Worm (Caenorhabditis elegans) whole organism, L4 larva: Measurements from ENCODE around the gene ima-1.
A peak's percentile ranks its signal among the peaks of the same experiment; 100 is the strongest.

Experiments used
- F26F4.8 ChIP-seq: fragments of 200-800 bp; sonication (Bioruptor generic); conservative IDR thresholded peaks from 2 replicates; pipeline ENCODE4 v1.3.6; 2022; ENCODE audit warnings: missing genetic modification characterization, missing compliant biosample characterization
- F37D6.2 ChIP-seq: sonication (generic microtip); optimal IDR thresholded peaks from 2 replicates; lab custom pipeline; 2016; ENCODE audit warnings: mild to moderate bottlenecking, missing genetic modification characterization, missing compliant biosample characterization
- F49E8.2 ChIP-seq: sonication (generic microtip); optimal IDR thresholded peaks from 2 replicates; lab custom pipeline; 2016; ENCODE audit warnings: missing compliant biosample characterization, mild to moderate bottlenecking, missing genetic modification characterization, borderline replicate concordance
- Y105C5A.15 ChIP-seq: fragments of 200-800 bp; sonication (Bioruptor generic); IDR thresholded peaks from 2 replicates; pipeline ENCODE4 v1.3.6; 2022; ENCODE audit warnings: missing genetic modification characterization, missing compliant biosample characterization
- Y5F2A.4 ChIP-seq: fragments of 200-800 bp; sonication (Bioruptor generic); optimal IDR thresholded peaks from 2 replicates; lab custom pipeline; 2018; ENCODE audit warnings: mild to moderate bottlenecking, missing genetic modification characterization, missing compliant biosample characterization
- Y75B8A.6 ChIP-seq: fragments of 200-800 bp; sonication (Bioruptor generic); IDR thresholded peaks from 2 replicates; pipeline ENCODE4 v1.3.6; 2022; ENCODE audit warnings: missing genetic modification reagents, missing genetic modification characterization, missing compliant biosample characterization
- ZK337.2 ChIP-seq: fragments of 200-800 bp; sonication (Bioruptor generic); IDR thresholded peaks from 2 replicates; pipeline ENCODE4 v1.3.6; 2022; ENCODE audit warnings: missing genetic modification reagents, missing genetic modification characterization, missing compliant biosample characterization
- ZK546.5 ChIP-seq, 2 experiments: sonication (generic microtip); optimal IDR thresholded peaks; 2 replicates each; lab custom pipeline; 2017; ENCODE audit warnings: missing biosample characterization in 2 of 2, missing genetic modification characterization in 2 of 2
- aha-1 ChIP-seq: fragments of 150-350 bp; peaks from one replicate; lab custom pipeline; 2014; ENCODE audit warnings: missing biosample characterization, missing genetic modification characterization
- ces-1 ChIP-seq: fragments of 150-350 bp; sonication (generic microtip); optimal IDR thresholded peaks from 4 replicates; lab custom pipeline; 2014; ENCODE audit warnings: missing biosample characterization, missing genetic modification reagents, missing genetic modification characterization
- cey-2 ChIP-seq: sonication (generic microtip); optimal IDR thresholded peaks from 3 replicates; lab custom pipeline; 2017; ENCODE audit warnings: missing genetic modification characterization, mild to moderate bottlenecking, missing compliant biosample characterization, antibody characterized with exemption, borderline replicate concordance; ENCODE audit not compliant: insufficient read depth
- daf-12 ChIP-seq: fragments of 150-350 bp; optimal IDR thresholded peaks from 2 replicates; lab custom pipeline; 2014; ENCODE audit warnings: missing biosample characterization, missing genetic modification reagents, missing genetic modification characterization
- daf-16 ChIP-seq, 3 experiments: sonication (generic microtip); optimal IDR thresholded peaks; 2 replicates each; lab custom pipeline; 2016 to 2017; ENCODE audit warnings: missing genetic modification characterization in 3 of 3, missing genetic modification reagents in 3 of 3, mild to moderate bottlenecking in 2 of 3, missing compliant biosample characterization in 2 of 3, missing biosample characterization in 1 of 3, moderate library complexity in 1 of 3
- dmd-6 ChIP-seq: fragments of 200-800 bp; sonication (Bioruptor generic); IDR thresholded peaks from 2 replicates; pipeline ENCODE4 v1.3.6; 2022; ENCODE audit warnings: missing genetic modification reagents, missing genetic modification characterization, missing compliant biosample characterization
- dmd-9 ChIP-seq: fragments of 200-800 bp; sonication (Bioruptor generic); IDR thresholded peaks from 2 replicates; pipeline ENCODE4 v1.3.6; 2022; ENCODE audit warnings: missing genetic modification reagents, missing genetic modification characterization, missing compliant biosample characterization
- egl-27 ChIP-seq: sonication (generic microtip); optimal IDR thresholded peaks from 3 replicates; lab custom pipeline; 2017; ENCODE audit warnings: missing biosample characterization, missing genetic modification reagents, missing genetic modification characterization
- fos-1 ChIP-seq: fragments of 150-350 bp; optimal IDR thresholded peaks from 2 replicates; lab custom pipeline; 2014; ENCODE audit warnings: missing biosample characterization, missing genetic modification characterization
- hif-1 ChIP-seq, 2 experiments: sonication (generic microtip); optimal IDR thresholded peaks; 2 replicates each; lab custom pipeline; 2016 to 2017; ENCODE audit warnings: missing compliant biosample characterization in 2 of 2, missing genetic modification characterization in 2 of 2, missing genetic modification reagents in 2 of 2, missing genotype in 2 of 2, mild to moderate bottlenecking in 1 of 2
- hlh-30 ChIP-seq: sonication (generic microtip); optimal IDR thresholded peaks from 2 replicates; lab custom pipeline; 2017; ENCODE audit warnings: antibody characterized with exemption, mild to moderate bottlenecking, missing genetic modification characterization, missing compliant biosample characterization; ENCODE audit not compliant: insufficient read depth
- hmg-1.1 ChIP-seq: fragments of 200-800 bp; sonication (Bioruptor generic); IDR thresholded peaks from 2 replicates; pipeline ENCODE4 v1.3.6; 2022; ENCODE audit warnings: missing genetic modification reagents, missing genetic modification characterization, missing compliant biosample characterization
- jun-1 ChIP-seq: fragments of 150-350 bp; optimal IDR thresholded peaks from 2 replicates; lab custom pipeline; 2014; ENCODE audit warnings: missing biosample characterization, missing genetic modification reagents, missing genetic modification characterization
- lim-7 ChIP-seq: fragments of 200-800 bp; sonication (Bioruptor generic); IDR thresholded peaks from 2 replicates; pipeline ENCODE4 v1.3.6; 2022; ENCODE audit warnings: missing genetic modification characterization, missing compliant biosample characterization
- lin-1 ChIP-seq: fragments of 200-800 bp; sonication (Bioruptor generic); IDR thresholded peaks from 2 replicates; pipeline ENCODE4 v1.3.6; 2022; ENCODE audit warnings: missing genetic modification reagents, missing genetic modification characterization, missing compliant biosample characterization
- lin-15B ChIP-seq: fragments of 150-350 bp; sonication (generic microtip); optimal IDR thresholded peaks from 3 replicates; lab custom pipeline; 2014; ENCODE audit warnings: missing biosample characterization, missing genetic modification characterization
- madf-9 ChIP-seq: fragments of 200-800 bp; sonication (Bioruptor generic); conservative IDR thresholded peaks from 2 replicates; pipeline ENCODE4 v1.3.6; 2022; ENCODE audit warnings: missing genetic modification reagents, missing genetic modification characterization, missing compliant biosample characterization
- mxl-3 ChIP-seq: fragments of 200-800 bp; sonication (Bioruptor generic); optimal IDR thresholded peaks from 2 replicates; lab custom pipeline; 2018; ENCODE audit warnings: mild to moderate bottlenecking, missing genetic modification characterization, missing compliant biosample characterization
- nhr-111 ChIP-seq: fragments of 200-800 bp; sonication (Bioruptor generic); optimal IDR thresholded peaks from 2 replicates; lab custom pipeline; 2018; ENCODE audit warnings: mild to moderate bottlenecking, missing genetic modification characterization, missing compliant biosample characterization
- nhr-237 ChIP-seq: sonication (generic microtip); optimal IDR thresholded peaks from 2 replicates; lab custom pipeline; 2017; ENCODE audit warnings: missing biosample characterization, missing genetic modification characterization
- nhr-25 ChIP-seq: sonication (generic microtip); optimal IDR thresholded peaks from 2 replicates; lab custom pipeline; 2017; ENCODE audit warnings: missing genetic modification characterization, mild to moderate bottlenecking, missing compliant biosample characterization, antibody characterized with exemption, moderate library complexity, borderline replicate concordance; ENCODE audit not compliant: insufficient read depth
- nhr-28 ChIP-seq: fragments of 150-350 bp; optimal IDR thresholded peaks from 2 replicates; lab custom pipeline; 2014; ENCODE audit warnings: missing biosample characterization, missing genetic modification characterization
- nhr-42 ChIP-seq: fragments of 200-800 bp; sonication (Bioruptor generic); IDR thresholded peaks from 2 replicates; pipeline ENCODE4 v1.3.6; 2022; ENCODE audit warnings: missing genetic modification characterization, missing compliant biosample characterization
- nhr-6 ChIP-seq: fragments of 150-350 bp; optimal IDR thresholded peaks from 2 replicates; lab custom pipeline; 2014; ENCODE audit warnings: missing biosample characterization, missing genetic modification characterization
- pqm-1 ChIP-seq: sonication (generic microtip); optimal IDR thresholded peaks from 2 replicates; lab custom pipeline; 2017; ENCODE audit warnings: missing biosample characterization, missing genetic modification characterization
- saeg-2 ChIP-seq: fragments of 200-800 bp; sonication (Bioruptor generic); IDR thresholded peaks from 2 replicates; pipeline ENCODE4 v1.3.6; 2022; ENCODE audit warnings: missing genetic modification reagents, missing genetic modification characterization, missing compliant biosample characterization
- skn-1 ChIP-seq: fragments of 150-350 bp; optimal IDR thresholded peaks from 2 replicates; lab custom pipeline; 2014; ENCODE audit warnings: missing biosample characterization, missing genetic modification characterization
- snpc-4 ChIP-seq: fragments of 150-350 bp; optimal IDR thresholded peaks from 2 replicates; lab custom pipeline; 2014; ENCODE audit warnings: missing biosample characterization, missing genetic modification characterization
- tra-1 ChIP-seq: fragments of 200-800 bp; sonication (Bioruptor generic); IDR thresholded peaks from 2 replicates; pipeline ENCODE4 v1.3.6; 2022; ENCODE audit warnings: missing genetic modification reagents, missing genetic modification characterization, missing compliant biosample characterization
- unc-130 ChIP-seq: sonication (generic microtip); optimal IDR thresholded peaks from 2 replicates; lab custom pipeline; 2016; ENCODE audit warnings: missing genetic modification reagents, missing genetic modification characterization, missing compliant biosample characterization
- unc-62 ChIP-seq, 3 experiments: fragments of 150-350 bp in 1 of 3; sonication (generic microtip); optimal IDR thresholded peaks in 2 of 3; peaks in 1 of 3; 1 replicate in 1 of 3; 2 replicates in 2 of 3; lab custom pipeline; 2014 to 2017; ENCODE audit warnings: missing biosample characterization in 3 of 3, missing genetic modification characterization in 3 of 3, missing genetic modification reagents in 3 of 3, missing genotype in 1 of 3
- vab-7 ChIP-seq: fragments of 200-800 bp; sonication (Bioruptor generic); IDR thresholded peaks from 2 replicates; pipeline ENCODE4 v1.3.6; 2022; ENCODE audit warnings: missing genetic modification reagents, missing genetic modification characterization, missing compliant biosample characterization
- zfp-2 ChIP-seq: sonication (generic microtip); optimal IDR thresholded peaks from 2 replicates; lab custom pipeline; 2016; ENCODE audit warnings: mild to moderate bottlenecking, missing genetic modification characterization, missing compliant biosample characterization
- zfp-3 ChIP-seq: fragments of 200-800 bp; sonication (Bioruptor generic); conservative IDR thresholded peaks from 2 replicates; pipeline ENCODE4 v1.3.6; 2022; ENCODE audit warnings: missing genetic modification reagents, missing genetic modification characterization, missing compliant biosample characterization
- ztf-11 ChIP-seq: fragments of 150-350 bp; optimal IDR thresholded peaks from 2 replicates; lab custom pipeline; 2014; ENCODE audit warnings: missing biosample characterization, missing genetic modification characterization
- ztf-7 ChIP-seq: fragments of 150-350 bp; optimal IDR thresholded peaks from 2 replicates; lab custom pipeline; 2014; ENCODE audit warnings: missing biosample characterization, missing genetic modification characterization

Gene ima-1

ce11 chrV:11258896-11259295, 19.4 kb downstream of the ima-1 start, which contains the start of gene lgc-36:
Gene lgc-36 (minus strand): TSS chrV:11258996.
- no peak for TF ChIP-seq aha-1 (tag; lab: Kevin White, UChicago)
- peak in 1 of 2 experiments; percentile 7 for TF ChIP-seq unc-62 (GFP tag; optimal IDR thresholded peaks at IDR 0.05 in 1 of 2; lab: Kevin White, UChicago)
- no peak for TF ChIP-seq unc-62 (tag; optimal IDR thresholded peaks at IDR 0.05; lab: Kevin White, UChicago)

ce11 chrV:11260622-11261021, 21.1 kb downstream of the ima-1 start, which contains the start of gene F07B10.7:
Gene F07B10.7 (minus strand): TSS chrV:11260722.
- TF ChIP-seq jun-1 (tag; lab: Kevin White, UChicago): no peak
- no peak for TF ChIP-seq lim-7
- no peak for TF ChIP-seq daf-12
- no peak for TF ChIP-seq hmg-1.1 (GFP tag; lab: Robert Waterston, UW)
- TF ChIP-seq, all 104 proteins: peak for 0

ce11 chrV:11263025-11263424, 23.6 kb downstream of the ima-1 start, which contains the start of gene F07B10.4:
Gene F07B10.4 (minus strand): TSS chrV:11263125.
- no peak for TF ChIP-seq saeg-2 (GFP tag; lab: Robert Waterston, UW)
- no peak for TF ChIP-seq tra-1 (GFP tag; lab: Robert Waterston, UW)
- no peak for TF ChIP-seq zfp-2 (tag; lab: Kevin White, UChicago)
- TF ChIP-seq Y5F2A.4 (GFP tag; lab: Kevin White, UChicago): no peak
- no peak for TF ChIP-seq zfp-3 (GFP tag; lab: Robert Waterston, UW)
- TF ChIP-seq snpc-4: no peak
- TF ChIP-seq Y75B8A.6 (GFP tag; lab: Robert Waterston, UW): no peak
- no peak for TF ChIP-seq vab-7 (GFP tag; lab: Robert Waterston, UW)
- TF ChIP-seq unc-130 (GFP tag; lab: Kevin White, UChicago): no peak
- no peak for TF ChIP-seq mxl-3 (GFP tag; lab: Kevin White, UChicago)
- no peak for TF ChIP-seq nhr-111 (GFP tag; lab: Kevin White, UChicago)
- TF ChIP-seq lin-1 (GFP tag; lab: Robert Waterston, UW): no peak
- TF ChIP-seq egl-27: no peak
- no peak for TF ChIP-seq skn-1 (tag; lab: Kevin White, UChicago)
- no peak for TF ChIP-seq ztf-7
- TF ChIP-seq madf-9: no peak
- TF ChIP-seq, all 104 proteins: peak for 0

- TF ChIP-seq ces-1 (no peak), hif-1 (tag; optimal IDR thresholded peaks at IDR 0.05; lab: Kevin White, UChicago) (no peak), F49E8.2 (tag; lab: Kevin White, UChicago) (no peak), Y75B8A.6 (GFP tag; lab: Robert Waterston, UW) (no peak), hlh-30 (tag; lab: Kevin White, UChicago) (no peak), pqm-1 (tag; lab: Kevin White, UChicago) (peak; percentile 63), ztf-7 (no peak), madf-9 (no peak), fos-1 (tag; lab: Kevin White, UChicago) (no peak), mxl-3 (GFP tag; lab: Kevin White, UChicago) (peak; percentile 81), F37D6.2 (tag; lab: Kevin White, UChicago) (no peak), vab-7 (GFP tag; lab: Robert Waterston, UW) (no peak), unc-62 (GFP tag; optimal IDR thresholded peaks at IDR 0.05 in 1 of 2; lab: Kevin White, UChicago) (peak in 1 of 2 experiments; percentile 10), unc-62 (tag; optimal IDR thresholded peaks at IDR 0.05; lab: Kevin White, UChicago) (no peak), nhr-237 (tag; lab: Kevin White, UChicago) (no peak), F26F4.8 (GFP tag; lab: Robert Waterston, UW) (no peak), nhr-42 (GFP tag; lab: Robert Waterston, UW) (no peak), nhr-25 (tag; lab: Kevin White, UChicago) (no peak), ztf-11 (tag; lab: Kevin White, UChicago) (no peak), daf-16 (GFP tag; optimal IDR thresholded peaks at IDR 0.05; lab: Kevin White, UChicago) (no peak), daf-16 (tag; optimal IDR thresholded peaks at IDR 0.05; lab: Kevin White, UChicago) (no peak), cey-2 (tag; lab: Kevin White, UChicago) (no peak), dmd-6 (GFP tag; lab: Robert Waterston, UW) (peak; percentile 66), ZK337.2 (GFP tag; lab: Robert Waterston, UW) (no peak), nhr-6 (tag; lab: Kevin White, UChicago) (no peak), dmd-9 (GFP tag; lab: Robert Waterston, UW) (no peak), Y105C5A.15 (GFP tag; lab: Robert Waterston, UW) (no peak), lin-15B (tag; lab: Kevin White, UChicago) (no peak), ZK546.5 (tag; optimal IDR thresholded peaks at IDR 0.05; lab: Kevin White, UChicago) (no peak), nhr-28 (tag; lab: Kevin White, UChicago) (peak; percentile 37)
Observed at ce11 chrV:11265482-11265881, 26.0 kb downstream of the ima-1 start, which contains the start of gene cln-3.1. Gene cln-3.1 (minus strand): TSS chrV:11265652.
